Worm (Caenorhabditis elegans) whole organism, L3 larva: ENCODE results near the gene sru-35.
"Not testable (repeated sequence)": the region's sequence is repeated elsewhere in the genome, so short reads cannot be mapped to it uniquely, and the experiment has no call there.

ENCODE experiments used
- R02D3.7 ChIP-seq: fragments of 150-350 bp; optimal IDR thresholded peaks from 2 replicates; lab custom pipeline; 2014; ENCODE audit warnings: missing biosample characterization, missing genetic modification characterization
- aly-2 ChIP-seq: fragments of 150-350 bp; optimal IDR thresholded peaks from 2 replicates; lab custom pipeline; 2014; ENCODE audit warnings: missing biosample characterization, missing genetic modification characterization
- ama-1 ChIP-seq: fragments of 150-350 bp; optimal IDR thresholded peaks from 2 replicates; lab custom pipeline; 2018
- ceh-28 ChIP-seq: fragments of 150-350 bp; optimal IDR thresholded peaks from 2 replicates; lab custom pipeline; 2014; ENCODE audit warnings: missing biosample characterization, missing genetic modification reagents, missing genetic modification characterization
- ceh-82 ChIP-seq: fragments of 150-350 bp; optimal IDR thresholded peaks from 2 replicates; lab custom pipeline; 2014; ENCODE audit warnings: missing biosample characterization, missing genetic modification characterization
- ceh-9 ChIP-seq: sonication (generic microtip); optimal IDR thresholded peaks from 2 replicates; lab custom pipeline; 2018; ENCODE audit warnings: missing biosample characterization, missing genetic modification characterization
- daf-12 ChIP-seq: fragments of 150-350 bp; optimal IDR thresholded peaks from 2 replicates; lab custom pipeline; 2014; ENCODE audit warnings: missing biosample characterization, missing genetic modification reagents, missing genetic modification characterization
- egl-27 ChIP-seq: sonication (generic microtip); optimal IDR thresholded peaks from 4 replicates; lab custom pipeline; 2017; ENCODE audit warnings: missing biosample characterization, missing genetic modification reagents, missing genetic modification characterization
- egl-5 ChIP-seq: fragments of 150-350 bp; optimal IDR thresholded peaks from 2 replicates; lab custom pipeline; 2017; ENCODE audit warnings: missing biosample characterization, missing genetic modification reagents, missing genetic modification characterization, inconsistent platforms
- elt-1 ChIP-seq: fragments of 150-350 bp; optimal IDR thresholded peaks from 2 replicates; lab custom pipeline; 2014; ENCODE audit warnings: missing biosample characterization, missing genetic modification characterization
- elt-2 ChIP-seq: sonication (generic microtip); optimal IDR thresholded peaks from 2 replicates; lab custom pipeline; 2016; ENCODE audit warnings: missing genetic modification reagents, mild to moderate bottlenecking, missing genetic modification characterization, missing compliant biosample characterization
- elt-3 ChIP-seq, 3 experiments: fragments of 150-350 bp in 1 of 3; sonication (generic microtip) in 2 of 3; optimal IDR thresholded peaks; 2 replicates in 2 of 3; 4 replicates in 1 of 3; lab custom pipeline; 2014 to 2017; ENCODE audit warnings: missing biosample characterization in 3 of 3, missing genetic modification characterization in 3 of 3
- fkh-10 ChIP-seq: sonication (generic microtip); optimal IDR thresholded peaks from 2 replicates; lab custom pipeline; 2017; ENCODE audit warnings: missing biosample characterization, missing genetic modification reagents, missing genetic modification characterization
- fkh-2 ChIP-seq: fragments of 150-350 bp; optimal IDR thresholded peaks from 2 replicates; lab custom pipeline; 2014; ENCODE audit warnings: missing biosample characterization, missing genetic modification reagents, missing genetic modification characterization
- fos-1 ChIP-seq: fragments of 150-350 bp; optimal IDR thresholded peaks from 2 replicates; lab custom pipeline; 2014; ENCODE audit warnings: missing biosample characterization, missing genetic modification characterization
- hmg-11 ChIP-seq: sonication (generic microtip); optimal IDR thresholded peaks from 2 replicates; lab custom pipeline; 2016; ENCODE audit warnings: missing genetic modification characterization, missing compliant biosample characterization
- jun-1 ChIP-seq: fragments of 150-350 bp; optimal IDR thresholded peaks from 2 replicates; lab custom pipeline; 2014; ENCODE audit warnings: missing biosample characterization, missing genetic modification reagents, missing genetic modification characterization
- lin-39 ChIP-seq: fragments of 150-350 bp; optimal IDR thresholded peaks from 2 replicates; lab custom pipeline; 2018; ENCODE audit warnings: missing biosample characterization, missing genetic modification reagents, missing genetic modification characterization
- lsy-12 ChIP-seq: sonication (generic microtip); optimal IDR thresholded peaks from 2 replicates; lab custom pipeline; 2016; ENCODE audit warnings: mild to moderate bottlenecking, missing genetic modification characterization, missing compliant biosample characterization
- mml-1 ChIP-seq: fragments of 150-350 bp; sonication (generic microtip); optimal IDR thresholded peaks from 3 replicates; lab custom pipeline; 2014; ENCODE audit warnings: missing biosample characterization, missing genetic modification characterization
- nfya-1 ChIP-seq: sonication (generic microtip); optimal IDR thresholded peaks from 2 replicates; lab custom pipeline; 2017; ENCODE audit warnings: missing genetic modification characterization, mild to moderate bottlenecking, missing compliant biosample characterization, antibody characterized with exemption, moderate library complexity; ENCODE audit not compliant: insufficient read depth
- nhr-11 ChIP-seq: fragments of 150-350 bp; optimal IDR thresholded peaks from 2 replicates; lab custom pipeline; 2014; ENCODE audit warnings: missing biosample characterization, missing genetic modification characterization
- nhr-12 ChIP-seq: fragments of 150-350 bp; optimal IDR thresholded peaks from 2 replicates; lab custom pipeline; 2014; ENCODE audit warnings: missing biosample characterization, missing genetic modification characterization
- nhr-23 ChIP-seq: fragments of 150-350 bp; optimal IDR thresholded peaks from 2 replicates; lab custom pipeline; 2014; ENCODE audit warnings: missing biosample characterization, missing genetic modification reagents, missing genetic modification characterization
- nhr-25 ChIP-seq: sonication (generic microtip); optimal IDR thresholded peaks from 2 replicates; lab custom pipeline; 2017; ENCODE audit warnings: missing biosample characterization, missing genetic modification characterization
- nhr-28 ChIP-seq: fragments of 150-350 bp; optimal IDR thresholded peaks from 2 replicates; lab custom pipeline; 2014; ENCODE audit warnings: missing biosample characterization, missing genetic modification characterization
- nhr-43 ChIP-seq: sonication (generic microtip); optimal IDR thresholded peaks from 2 replicates; lab custom pipeline; 2016; ENCODE audit warnings: mild to moderate bottlenecking, missing genetic modification characterization, missing compliant biosample characterization; ENCODE audit not compliant: poor library complexity, severe bottlenecking
- pha-4 ChIP-seq: fragments of 150-350 bp; optimal IDR thresholded peaks from 2 replicates; lab custom pipeline; 2014; ENCODE audit warnings: missing biosample characterization, missing genetic modification reagents, missing genetic modification characterization
- pqm-1 ChIP-seq: fragments of 150-350 bp; optimal IDR thresholded peaks from 2 replicates; lab custom pipeline; 2017; ENCODE audit warnings: missing biosample characterization, missing genetic modification characterization, inconsistent platforms
- skn-1 ChIP-seq: fragments of 150-350 bp; optimal IDR thresholded peaks from 2 replicates; lab custom pipeline; 2014; ENCODE audit warnings: missing biosample characterization, missing genetic modification characterization
- snpc-4 ChIP-seq: fragments of 150-350 bp; optimal IDR thresholded peaks from 2 replicates; lab custom pipeline; 2014; ENCODE audit warnings: missing biosample characterization, missing genetic modification characterization
- tbx-2 ChIP-seq: sonication (generic microtip); optimal IDR thresholded peaks from 2 replicates; lab custom pipeline; 2016; ENCODE audit warnings: mild to moderate bottlenecking, missing genetic modification characterization, missing compliant biosample characterization
- unc-62 ChIP-seq: fragments of 150-350 bp; sonication (generic microtip); optimal IDR thresholded peaks from 4 replicates; lab custom pipeline; 2014; ENCODE audit warnings: missing biosample characterization, missing genetic modification reagents, missing genetic modification characterization
- zag-1 ChIP-seq: fragments of 150-350 bp; optimal IDR thresholded peaks from 2 replicates; lab custom pipeline; 2014; ENCODE audit warnings: missing biosample characterization, missing genetic modification characterization
- ztf-4 ChIP-seq: fragments of 150-350 bp; optimal IDR thresholded peaks from 2 replicates; lab custom pipeline; 2014; ENCODE audit warnings: missing biosample characterization, missing genetic modification characterization

The sru-35 gene

DNA sequence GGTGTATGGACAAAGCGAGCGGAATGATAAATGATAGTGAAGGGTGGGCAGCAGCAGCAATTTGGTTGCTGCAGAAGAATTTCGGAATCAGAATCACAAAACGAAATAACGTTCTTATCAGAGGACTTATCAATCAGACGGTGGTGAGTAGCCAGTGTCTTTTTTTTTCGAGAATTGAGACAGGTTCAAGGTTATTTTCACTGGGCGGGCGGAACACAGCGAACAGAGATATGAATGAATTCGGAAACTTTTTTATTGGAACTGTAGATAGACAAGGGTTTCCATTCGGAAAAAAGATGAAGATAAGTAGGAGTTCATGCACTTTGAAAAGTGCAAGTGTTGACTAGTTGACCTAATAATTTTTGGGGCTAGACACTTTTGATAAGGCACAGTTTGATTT, 3.2 kb upstream of the sru-35 start:
- TF ChIP-seq nhr-23 (tag; lab: Kevin White, UChicago), result peak; percentile 93
- peak; percentile 63 for TF ChIP-seq nhr-43 (tag; lab: Kevin White, UChicago)
- TF ChIP-seq elt-1 (tag; lab: Kevin White, UChicago), result peak; percentile 37
- no peak for TF ChIP-seq mml-1 (tag; lab: Kevin White, UChicago)
- TF ChIP-seq nfya-1 (tag; lab: Kevin White, UChicago), result peak; percentile 5
- no peak for TF ChIP-seq R02D3.7 (tag; lab: Kevin White, UChicago)
- peak; percentile 69 for TF ChIP-seq ama-1
- TF ChIP-seq ztf-4 (tag; lab: Kevin White, UChicago), result no peak
- peak; percentile 70 for TF ChIP-seq elt-2 (tag; lab: Kevin White, UChicago)
- TF ChIP-seq nhr-11 (tag; lab: Kevin White, UChicago), result no peak
- peak; percentile 11 for TF ChIP-seq lsy-12 (tag; lab: Kevin White, UChicago)
- TF ChIP-seq unc-62, result peak; percentile 8
- TF ChIP-seq ceh-9 (tag; lab: Kevin White, UChicago), result no peak
- no peak for TF ChIP-seq skn-1 (tag; lab: Kevin White, UChicago)
- peak; percentile 40 for TF ChIP-seq egl-27 (tag; lab: Kevin White, UChicago)
- TF ChIP-seq hmg-11, result peak; percentile 8
- TF ChIP-seq daf-12 (tag; lab: Kevin White, UChicago), result peak; percentile 52
- peak; percentile 37 to 99 (median 61) for TF ChIP-seq elt-3 (tag; optimal IDR thresholded peaks at IDR 0.05; lab: Kevin White, UChicago)
- peak; percentile 3 for TF ChIP-seq ceh-28 (tag; lab: Kevin White, UChicago)
- TF ChIP-seq nhr-25, result peak; percentile 77
- no peak for TF ChIP-seq ceh-82
- no peak for TF ChIP-seq fkh-10
- peak; percentile 24 for TF ChIP-seq pqm-1 (tag; lab: Kevin White, UChicago)
- TF ChIP-seq zag-1 (tag; lab: Kevin White, UChicago), result no peak
- no peak for TF ChIP-seq fkh-2 (tag; lab: Kevin White, UChicago)
- TF ChIP-seq fos-1 (tag; lab: Kevin White, UChicago), result no peak
- TF ChIP-seq jun-1, result peak; percentile 24

DNA sequence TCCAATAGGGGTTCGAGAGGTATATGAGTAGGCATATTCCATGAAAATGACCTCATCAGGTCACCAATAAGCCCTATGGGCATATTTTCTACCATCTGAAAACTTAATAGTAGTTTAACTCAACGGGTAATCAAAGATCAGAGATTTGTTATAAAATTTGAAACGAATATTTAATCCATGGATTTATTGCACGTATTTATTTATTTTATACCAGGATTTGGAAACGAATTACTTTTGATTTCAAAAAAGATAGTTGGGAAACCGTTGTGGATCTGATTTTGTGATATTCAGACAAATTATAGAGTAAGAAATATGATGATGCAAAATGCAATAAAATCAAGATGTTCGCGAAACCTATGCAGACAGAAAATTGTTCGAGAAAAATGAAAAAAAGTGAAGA, 2.8 kb upstream of the sru-35 start, which contains the start of gene C33D9.3:
Gene C33D9.3 (minus strand): TSS at position 101 of the 400 bp plus-strand sequence.
- TF ChIP-seq fos-1 (tag; lab: Kevin White, UChicago) (no peak), ama-1 (no peak), ceh-82 (no peak), pqm-1 (tag; lab: Kevin White, UChicago) (no peak), mml-1 (tag; lab: Kevin White, UChicago) (no peak), nhr-11 (tag; lab: Kevin White, UChicago) (no peak), hmg-11 (no peak), tbx-2 (no peak), egl-5 (tag; lab: Kevin White, UChicago) (no peak), nhr-28 (tag; lab: Kevin White, UChicago) (no peak)

DNA sequence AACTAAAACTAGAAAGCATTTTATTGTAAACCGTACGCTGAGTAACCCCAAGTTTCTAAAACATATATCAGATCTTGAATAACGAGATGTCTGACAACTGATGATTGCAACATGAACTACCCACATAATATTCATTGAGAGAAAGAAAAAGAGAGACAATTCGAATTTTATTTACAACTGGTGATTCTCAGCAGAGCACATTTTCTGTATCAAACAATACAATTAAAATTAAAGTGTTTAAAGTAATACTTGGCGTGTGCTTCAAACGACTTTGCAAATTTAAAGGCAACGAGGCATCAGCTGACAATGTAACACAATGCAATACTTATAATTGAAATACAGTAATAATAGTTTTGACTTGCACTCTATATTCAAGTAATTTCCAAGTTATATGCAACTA, 2.0 kb downstream of the sru-35 start, which contains the start of gene C33D9.10:
Gene C33D9.10 (minus strand): TSS at position 101 of the 400 bp plus-strand sequence.
- not testable (repeated sequence) for TF ChIP-seq zag-1, lin-39, nfya-1 (tag; lab: Kevin White, UChicago)

DNA sequence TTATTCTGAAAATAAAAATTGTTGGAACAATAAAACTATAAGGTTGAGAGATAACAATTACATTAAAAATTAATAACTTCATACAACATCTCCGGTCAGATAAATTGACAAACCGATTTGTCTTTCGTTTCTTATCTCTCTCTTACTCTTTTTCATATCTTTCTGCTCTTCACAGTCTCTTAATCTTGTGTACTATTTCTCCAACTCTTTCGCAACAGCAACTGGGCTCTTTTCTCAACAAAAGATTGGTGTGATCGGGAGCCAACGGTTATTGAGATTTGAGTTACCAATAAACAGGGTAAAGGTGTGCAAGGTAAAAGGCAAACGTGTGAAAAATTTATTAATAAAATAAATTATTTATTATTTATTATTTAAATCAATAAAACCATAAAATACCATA, 3.4 kb downstream of the sru-35 start, which contains the start of gene C33D9.8:
Gene C33D9.8 (minus strand): TSS at position 99 of the 400 bp plus-strand sequence.
- TF ChIP-seq unc-62 (no peak), nfya-1 (tag; lab: Kevin White, UChicago) (peak; percentile 7), nhr-25 (no peak), nhr-12 (tag; lab: Kevin White, UChicago) (no peak), fos-1 (tag; lab: Kevin White, UChicago) (no peak), snpc-4 (no peak), daf-12 (tag; lab: Kevin White, UChicago) (no peak), pha-4 (peak; percentile 30), lsy-12 (tag; lab: Kevin White, UChicago) (no peak), aly-2 (tag; lab: Kevin White, UChicago) (no peak), egl-27 (tag; lab: Kevin White, UChicago) (no peak), ceh-9 (tag; lab: Kevin White, UChicago) (no peak)
